Worm (Caenorhabditis elegans) whole organism, young adult: ENCODE data around the gene taf-8.

Source experiments
- F10E7.11 ChIP-seq: sonication (generic microtip); optimal IDR thresholded peaks from 2 replicates; lab custom pipeline; 2017; ENCODE audit warnings: mild to moderate bottlenecking, missing genetic modification characterization, moderate library complexity, missing compliant biosample characterization
- F22D6.2 ChIP-seq: sonication (generic microtip); optimal IDR thresholded peaks from 2 replicates; lab custom pipeline; 2016; ENCODE audit warnings: mild to moderate bottlenecking, missing genetic modification characterization, missing compliant biosample characterization
- F33H1.4 ChIP-seq: fragments of 200-800 bp; sonication (Bioruptor generic); IDR thresholded peaks from 2 replicates; pipeline ENCODE4 v1.3.6; 2022; ENCODE audit warnings: missing genetic modification reagents, missing genetic modification characterization, missing compliant biosample characterization
- F49E8.2 ChIP-seq: sonication (generic microtip); optimal IDR thresholded peaks from 3 replicates; lab custom pipeline; 2017; ENCODE audit warnings: missing genetic modification characterization, mild to moderate bottlenecking, missing compliant biosample characterization, antibody characterized with exemption, moderate library complexity; ENCODE audit not compliant: insufficient read depth
- F57A8.1 ChIP-seq: fragments of 200-800 bp; sonication (Bioruptor generic); optimal IDR thresholded peaks from 2 replicates; lab custom pipeline; 2018; ENCODE audit warnings: mild to moderate bottlenecking, missing genetic modification characterization, moderate library complexity, missing compliant biosample characterization
- K11D2.4 ChIP-seq: fragments of 200-800 bp; sonication (Bioruptor generic); IDR thresholded peaks from 2 replicates; pipeline ENCODE4 v1.3.6; 2022; ENCODE audit warnings: missing genetic modification reagents, missing genetic modification characterization, missing compliant biosample characterization
- T26A5.8 ChIP-seq: sonication (generic microtip); optimal IDR thresholded peaks from 2 replicates; lab custom pipeline; 2016; ENCODE audit warnings: missing genetic modification characterization, missing compliant biosample characterization
- Y53F4B.3 ChIP-seq: fragments of 200-800 bp; sonication (Bioruptor generic); IDR thresholded peaks from 2 replicates; pipeline ENCODE4 v1.3.6; 2022; ENCODE audit warnings: missing genetic modification reagents, missing genetic modification characterization, missing compliant biosample characterization
- Y53G8AR.9 ChIP-seq: fragments of 200-800 bp; sonication (Bioruptor generic); conservative IDR thresholded peaks from 2 replicates; pipeline ENCODE4 v1.3.6; 2022; ENCODE audit warnings: missing genetic modification reagents, missing genetic modification characterization, missing compliant biosample characterization
- Y56A3A.18 ChIP-seq: fragments of 200-800 bp; sonication (Bioruptor generic); IDR thresholded peaks from 2 replicates; pipeline ENCODE4 v1.3.6; 2022; ENCODE audit warnings: missing genetic modification reagents, missing genetic modification characterization, missing compliant biosample characterization
- Y79H2A.3 ChIP-seq: fragments of 200-800 bp; sonication (Bioruptor generic); conservative IDR thresholded peaks from 2 replicates; pipeline ENCODE4 v1.3.6; 2022; ENCODE audit warnings: missing genetic modification reagents, missing genetic modification characterization, missing compliant biosample characterization
- Y95B8A.8 ChIP-seq: fragments of 200-800 bp; sonication (Bioruptor generic); IDR thresholded peaks from 2 replicates; pipeline ENCODE4 v1.3.6; 2022; ENCODE audit warnings: missing genetic modification reagents, missing genetic modification characterization, missing compliant biosample characterization
- ZK185.1 ChIP-seq: sonication (generic microtip); optimal IDR thresholded peaks from 2 replicates; lab custom pipeline; 2016; ENCODE audit warnings: mild to moderate bottlenecking, missing genetic modification characterization, missing compliant biosample characterization; ENCODE audit not compliant: poor library complexity, severe bottlenecking
- attf-5 ChIP-seq: fragments of 200-800 bp; sonication (Bioruptor generic); optimal IDR thresholded peaks from 2 replicates; lab custom pipeline; 2018; ENCODE audit warnings: mild to moderate bottlenecking, missing genetic modification characterization, missing compliant biosample characterization
- attf-6 ChIP-seq: fragments of 200-800 bp; sonication (Bioruptor generic); IDR thresholded peaks from 2 replicates; pipeline ENCODE4 v1.3.6; 2022; ENCODE audit warnings: missing genetic modification reagents, missing genetic modification characterization, missing compliant biosample characterization
- ccch-3 ChIP-seq: fragments of 200-800 bp; sonication (Bioruptor generic); optimal IDR thresholded peaks from 2 replicates; lab custom pipeline; 2018; ENCODE audit warnings: mild to moderate bottlenecking, missing genetic modification characterization, missing compliant biosample characterization
- ceh-79 ChIP-seq: sonication (generic microtip); optimal IDR thresholded peaks from 2 replicates; lab custom pipeline; 2017; ENCODE audit warnings: mild to moderate bottlenecking, missing genetic modification characterization, missing compliant biosample characterization
- die-1 ChIP-seq: sonication (generic microtip); optimal IDR thresholded peaks from 2 replicates; lab custom pipeline; 2016; ENCODE audit warnings: missing genotype, mild to moderate bottlenecking, missing genetic modification characterization, missing compliant biosample characterization
- dox-1 ChIP-seq: fragments of 200-800 bp; sonication (Bioruptor generic); IDR thresholded peaks from 2 replicates; pipeline ENCODE4 v1.3.6; 2022; ENCODE audit warnings: missing genetic modification reagents, missing genetic modification characterization, missing compliant biosample characterization
- dpl-1 ChIP-seq: fragments of 150-350 bp; optimal IDR thresholded peaks from 2 replicates; lab custom pipeline; 2014; ENCODE audit warnings: missing biosample characterization, missing genetic modification reagents, missing genetic modification characterization
- egrh-3 ChIP-seq: fragments of 200-800 bp; sonication (Bioruptor generic); IDR thresholded peaks from 2 replicates; pipeline ENCODE4 v1.3.6; 2022; ENCODE audit warnings: missing genetic modification reagents, missing genetic modification characterization, missing compliant biosample characterization
- gei-17 ChIP-seq: fragments of 200-800 bp; sonication (Bioruptor generic); optimal IDR thresholded peaks from 2 replicates; lab custom pipeline; 2018; ENCODE audit warnings: mild to moderate bottlenecking, missing genetic modification characterization, missing compliant biosample characterization
- hmg-1.2 ChIP-seq: fragments of 200-800 bp; sonication (Bioruptor generic); IDR thresholded peaks from 2 replicates; pipeline ENCODE4 v1.3.6; 2022; ENCODE audit warnings: missing genetic modification reagents, missing genetic modification characterization, missing compliant biosample characterization
- hrde-1 ChIP-seq: sonication (generic microtip); optimal IDR thresholded peaks from 2 replicates; lab custom pipeline; 2016; ENCODE audit warnings: missing genetic modification characterization, mild to moderate bottlenecking, missing compliant biosample characterization, moderate library complexity, missing genotype, missing genetic modification reagents, borderline replicate concordance
- hsf-1 ChIP-seq: fragments of 200-800 bp; sonication (Bioruptor generic); IDR thresholded peaks from 2 replicates; pipeline ENCODE4 v1.3.6; 2022; ENCODE audit warnings: missing genetic modification reagents, missing genetic modification characterization, missing compliant biosample characterization
- lag-1 ChIP-seq: fragments of 200-800 bp; sonication (Bioruptor generic); IDR thresholded peaks from 2 replicates; pipeline ENCODE4 v1.3.6; 2022; ENCODE audit warnings: missing genetic modification reagents, missing genetic modification characterization, missing compliant biosample characterization
- lin-35 ChIP-seq, 3 experiments: fragments of 150-350 bp in 2 of 3; sonication (generic microtip) in 1 of 3; optimal IDR thresholded peaks; 2 replicates each; lab custom pipeline; 2014 to 2018; ENCODE audit warnings: missing biosample characterization in 3 of 3, missing genetic modification characterization in 3 of 3, missing genetic modification reagents in 3 of 3
- lin-54 ChIP-seq: fragments of 200-800 bp; sonication (Bioruptor generic); optimal IDR thresholded peaks from 2 replicates; lab custom pipeline; 2018; ENCODE audit warnings: mild to moderate bottlenecking, missing genetic modification characterization, missing compliant biosample characterization
- lsl-1 ChIP-seq: fragments of 200-800 bp; sonication (Bioruptor generic); optimal IDR thresholded peaks from 2 replicates; lab custom pipeline; 2018; ENCODE audit warnings: mild to moderate bottlenecking, missing genetic modification characterization, moderate library complexity, missing compliant biosample characterization
- lsy-27 ChIP-seq: sonication (generic microtip); optimal IDR thresholded peaks from 2 replicates; lab custom pipeline; 2017; ENCODE audit warnings: missing genetic modification characterization, mild to moderate bottlenecking, missing compliant biosample characterization, antibody characterized with exemption, missing genotype, borderline replicate concordance; ENCODE audit not compliant: insufficient read depth
- madf-10 ChIP-seq: sonication (generic microtip); optimal IDR thresholded peaks from 2 replicates; lab custom pipeline; 2016; ENCODE audit warnings: mild to moderate bottlenecking, missing genetic modification characterization, missing compliant biosample characterization
- mxl-1 ChIP-seq: sonication (generic microtip); optimal IDR thresholded peaks from 2 replicates; lab custom pipeline; 2016; ENCODE audit warnings: missing genetic modification characterization, missing compliant biosample characterization
- nhr-120 ChIP-seq: fragments of 200-800 bp; sonication (Bioruptor generic); IDR thresholded peaks from 2 replicates; pipeline ENCODE4 v1.3.6; 2022; ENCODE audit warnings: missing genetic modification characterization, missing compliant biosample characterization
- nhr-179 ChIP-seq: sonication (generic microtip); optimal IDR thresholded peaks from 2 replicates; lab custom pipeline; 2016; ENCODE audit warnings: mild to moderate bottlenecking, missing genetic modification characterization, missing compliant biosample characterization
- nhr-80 ChIP-seq: sonication (generic microtip); optimal IDR thresholded peaks from 2 replicates; lab custom pipeline; 2016; ENCODE audit warnings: missing genetic modification characterization, missing compliant biosample characterization
- pha-4 ChIP-seq: fragments of 150-350 bp; sonication (generic microtip); optimal IDR thresholded peaks from 2 replicates; lab custom pipeline; 2014; ENCODE audit warnings: missing biosample characterization, missing genetic modification reagents, missing genetic modification characterization
- sea-2 ChIP-seq: fragments of 200-800 bp; sonication (Bioruptor generic); IDR thresholded peaks from 2 replicates; pipeline ENCODE4 v1.3.6; 2022; ENCODE audit warnings: missing genetic modification characterization, missing compliant biosample characterization
- snpc-1.1 ChIP-seq: sonication (generic microtip); optimal IDR thresholded peaks from 2 replicates; lab custom pipeline; 2017; ENCODE audit warnings: missing genetic modification characterization, mild to moderate bottlenecking, missing compliant biosample characterization, antibody characterized with exemption, moderate library complexity, missing genotype, missing genetic modification reagents; ENCODE audit not compliant: insufficient read depth
- snpc-1.3 ChIP-seq: sonication (generic microtip); optimal IDR thresholded peaks from 2 replicates; lab custom pipeline; 2017; ENCODE audit warnings: missing genetic modification characterization, mild to moderate bottlenecking, missing compliant biosample characterization, antibody characterized with exemption, moderate library complexity, missing genotype, missing genetic modification reagents; ENCODE audit not compliant: insufficient read depth
- snpc-3.4 ChIP-seq: sonication (generic microtip); optimal IDR thresholded peaks from 2 replicates; lab custom pipeline; 2017; ENCODE audit warnings: missing genetic modification characterization, mild to moderate bottlenecking, missing compliant biosample characterization, antibody characterized with exemption, moderate library complexity, missing genotype, missing genetic modification reagents
- tbp1 ChIP-seq: fragments of 200-800 bp; sonication (Bioruptor generic); optimal IDR thresholded peaks from 2 replicates; lab custom pipeline; 2018; ENCODE audit warnings: mild to moderate bottlenecking, missing genetic modification characterization, missing compliant biosample characterization
- tlf-1 ChIP-seq: fragments of 200-800 bp; sonication (Bioruptor generic); optimal IDR thresholded peaks from 2 replicates; lab custom pipeline; 2018; ENCODE audit warnings: mild to moderate bottlenecking, missing genetic modification characterization, missing compliant biosample characterization
- unc-130 ChIP-seq: sonication (generic microtip); optimal IDR thresholded peaks from 2 replicates; lab custom pipeline; 2016; ENCODE audit warnings: missing genetic modification reagents, missing genetic modification characterization, missing compliant biosample characterization
- zfh-2 ChIP-seq: fragments of 200-800 bp; sonication (Bioruptor generic); conservative IDR thresholded peaks from 2 replicates; pipeline ENCODE4 v1.3.6; 2022; ENCODE audit warnings: missing genetic modification reagents, missing genetic modification characterization, missing compliant biosample characterization
- ztf-22 ChIP-seq: fragments of 200-800 bp; sonication (Bioruptor generic); optimal IDR thresholded peaks from 2 replicates; lab custom pipeline; 2018; ENCODE audit warnings: mild to moderate bottlenecking, missing genetic modification characterization, moderate library complexity, missing compliant biosample characterization
- ztf-26 ChIP-seq: sonication (generic microtip); optimal IDR thresholded peaks from 2 replicates; lab custom pipeline; 2017; ENCODE audit warnings: missing genetic modification characterization, missing compliant biosample characterization
- ztf-3 ChIP-seq: fragments of 200-800 bp; sonication (Bioruptor generic); optimal IDR thresholded peaks from 2 replicates; lab custom pipeline; 2018; ENCODE audit warnings: mild to moderate bottlenecking, missing genetic modification characterization, missing compliant biosample characterization
- ztf-6 ChIP-seq: fragments of 200-800 bp; sonication (Bioruptor generic); IDR thresholded peaks from 2 replicates; pipeline ENCODE4 v1.3.6; 2022; ENCODE audit warnings: missing genetic modification reagents, missing genetic modification characterization, missing compliant biosample characterization

Gene taf-8

ce11 chrII:9619402-9619862, 49.7 kb upstream of the taf-8 start (continued):
- TF ChIP-seq lin-54 (peak; percentile 25), tbp1 (no peak), F10E7.11 (tag; lab: Kevin White, UChicago) (no peak), F57A8.1 (GFP tag; lab: Kevin White, UChicago) (no peak), Y53F4B.3 (no peak), Y95B8A.8 (GFP tag; lab: Robert Waterston, UW) (no peak), sea-2 (GFP tag; lab: Robert Waterston, UW) (no peak), ztf-26 (tag; lab: Kevin White, UChicago) (peak; percentile 27), die-1 (peak; percentile 20), pha-4 (tag; lab: Kevin White, UChicago) (no peak), lag-1 (no peak), snpc-1.3 (tag; lab: Kevin White, UChicago) (no peak), F22D6.2 (tag; lab: Kevin White, UChicago) (peak; percentile 5), lsl-1 (GFP tag; lab: Kevin White, UChicago) (no peak), nhr-120 (no peak), ztf-22 (GFP tag; lab: Kevin White, UChicago) (peak; percentile 76), zfh-2 (GFP tag; lab: Robert Waterston, UW) (0 out of 2 replicates have a peak, but pooled peaks have one; percentile 25), lin-35 (GFP tag; optimal IDR thresholded peaks at IDR 0.05; lab: Kevin White, UChicago) (no peak), unc-130 (GFP tag; lab: Kevin White, UChicago) (no peak), snpc-1.1 (tag; lab: Kevin White, UChicago) (no peak), Y56A3A.18 (0 out of 2 replicates have a peak, but pooled peaks have one; percentile 36), lsy-27 (no peak), ccch-3 (GFP tag; lab: Kevin White, UChicago) (no peak), attf-6 (GFP tag; lab: Robert Waterston, UW) (no peak), T26A5.8 (no peak), egrh-3 (GFP tag; lab: Robert Waterston, UW) (no peak), Y79H2A.3 (GFP tag; lab: Robert Waterston, UW) (no peak), ztf-6 (GFP tag; lab: Robert Waterston, UW) (no peak), mxl-1 (tag; lab: Kevin White, UChicago) (no peak), tlf-1 (GFP tag; lab: Kevin White, UChicago) (no peak), hsf-1 (GFP tag; lab: Robert Waterston, UW) (no peak), ceh-79 (no peak), hmg-1.2 (GFP tag; lab: Robert Waterston, UW) (no peak; the same call in 1 of the 2 replicates), dox-1 (GFP tag; lab: Robert Waterston, UW) (peak; percentile 49; the same call in 1 of the 2 replicates), F49E8.2 (no peak), K11D2.4 (peak; percentile 19; the same call in 1 of the 2 replicates), madf-10 (tag; lab: Kevin White, UChicago) (peak; percentile 15), ztf-3 (GFP tag; lab: Kevin White, UChicago) (no peak), F33H1.4 (GFP tag; lab: Robert Waterston, UW) (no peak), nhr-80 (tag; lab: Kevin White, UChicago) (peak; percentile 92), snpc-3.4 (tag; lab: Kevin White, UChicago) (no peak), gei-17 (GFP tag; lab: Kevin White, UChicago) (no peak), attf-5 (GFP tag; lab: Kevin White, UChicago) (peak; percentile 50), ZK185.1 (tag; lab: Kevin White, UChicago) (no peak), nhr-179 (tag; lab: Kevin White, UChicago) (no peak), dpl-1 (GFP tag; lab: Kevin White, UChicago) (no peak), Y53G8AR.9 (no peak; the same call in 1 of the 2 replicates), hrde-1 (tag; lab: Kevin White, UChicago) (no peak)
